Fruit fly (Drosophila melanogaster) whole organism, wandering third instar larva: ENCODE data around the gene mge.

Source experiments
- CG32264 ChIP-seq: fragments of 200-800 bp; sonication (Bioruptor generic); optimal IDR thresholded peaks from 2 replicates; lab custom pipeline; 2016; ENCODE audit warnings: missing biosample characterization, missing genetic modification characterization
- CG9705 ChIP-seq: fragments of 200-800 bp; sonication (Bioruptor generic); optimal IDR thresholded peaks from 2 replicates; lab custom pipeline; 2018; ENCODE audit warnings: missing biosample characterization, mild to moderate bottlenecking, missing genetic modification characterization
- CrebA ChIP-seq: fragments of 200-800 bp; sonication (Bioruptor generic); optimal IDR thresholded peaks from 2 replicates; lab custom pipeline; 2016; ENCODE audit warnings: missing biosample characterization, mild to moderate bottlenecking, missing genetic modification characterization, borderline replicate concordance
- Dfd ChIP-seq: fragments of >200 bp; optimal IDR thresholded peaks from 2 replicates; lab custom pipeline; 2017; ENCODE audit warnings: missing biosample characterization, missing genetic modification characterization
- Dif ChIP-seq: fragments of 200-275, 200-300 bp; sonication (Bioruptor generic); optimal IDR thresholded peaks from 2 replicates; lab custom pipeline; 2018; ENCODE audit warnings: missing biosample characterization, missing genetic modification characterization; ENCODE audit not compliant: partially characterized antibody
- GATAd ChIP-seq: sonication (Bioruptor generic); optimal IDR thresholded peaks from 2 replicates; lab custom pipeline; 2016; ENCODE audit warnings: missing biosample characterization, missing genetic modification characterization
- HLH106 ChIP-seq: fragments of 200-800 bp; optimal IDR thresholded peaks from 3 replicates; lab custom pipeline; 2019; ENCODE audit warnings: missing biosample characterization, mild to moderate bottlenecking, missing genetic modification characterization, moderate library complexity
- Hnf4 ChIP-seq: fragments of 200-800 bp; sonication (Bioruptor generic); optimal IDR thresholded peaks from 2 replicates; lab custom pipeline; 2016; ENCODE audit warnings: missing biosample characterization, mild to moderate bottlenecking, missing genetic modification characterization
- Hr78 ChIP-seq: fragments of >200 bp; optimal IDR thresholded peaks from 2 replicates; lab custom pipeline; 2017; ENCODE audit warnings: missing biosample characterization, missing genetic modification characterization
- Hr83 ChIP-seq: fragments of 200-300 bp; sonication (Bioruptor generic); optimal IDR thresholded peaks from 2 replicates; lab custom pipeline; 2016; ENCODE audit warnings: missing biosample characterization, mild to moderate bottlenecking, missing genetic modification characterization, moderate library complexity; ENCODE audit not compliant: poor library complexity, severe bottlenecking
- Jra ChIP-seq: sonication (Bioruptor generic); optimal IDR thresholded peaks from 2 replicates; lab custom pipeline; 2016; ENCODE audit warnings: missing biosample characterization, missing genetic modification characterization
- Mio ChIP-seq: sonication (Bioruptor generic); optimal IDR thresholded peaks from 2 replicates; lab custom pipeline; 2016; ENCODE audit warnings: missing biosample characterization, missing genetic modification characterization
- Myc ChIP-seq: fragments of >200 bp; optimal IDR thresholded peaks from 2 replicates; lab custom pipeline; 2017
- OdsH ChIP-seq: fragments of 200-800 bp; sonication (Bioruptor generic); optimal IDR thresholded peaks from 2 replicates; lab custom pipeline; 2016; ENCODE audit warnings: missing biosample characterization, mild to moderate bottlenecking, missing genetic modification characterization
- Rel ChIP-seq, 2 experiments: fragments of 200-800 bp; sonication (Bioruptor generic) in 1 of 2; optimal IDR thresholded peaks; 2 replicates in 1 of 2; 3 replicates in 1 of 2; lab custom pipeline; 2016 to 2019; ENCODE audit warnings: mild to moderate bottlenecking in 2 of 2, missing biosample characterization in 2 of 2, missing genetic modification characterization in 2 of 2, moderate library complexity in 1 of 2
- Sp1 ChIP-seq: fragments of 200-800 bp; sonication (Bioruptor generic); optimal IDR thresholded peaks from 3 replicates; lab custom pipeline; 2019; ENCODE audit warnings: missing biosample characterization, mild to moderate bottlenecking, missing genetic modification characterization, moderate library complexity
- br ChIP-seq: fragments of 200-800 bp; sonication (Bioruptor generic); optimal IDR thresholded peaks from 2 replicates; lab custom pipeline; 2016; ENCODE audit warnings: missing biosample characterization, missing genetic modification characterization
- brk ChIP-seq: fragments of 200-800 bp; sonication (Bioruptor generic); optimal IDR thresholded peaks from 2 replicates; lab custom pipeline; 2016; ENCODE audit warnings: missing biosample characterization, mild to moderate bottlenecking, missing genetic modification characterization
- dl ChIP-seq, 2 experiments: fragments of 175-275, 200-275 bp in 1 of 2; fragments of 200-275 bp in 1 of 2; sonication (Bioruptor generic); optimal IDR thresholded peaks; lab custom pipeline; 2018; ENCODE audit warnings: mild to moderate bottlenecking in 2 of 2, missing biosample characterization in 2 of 2, missing genetic modification characterization in 2 of 2, moderate library complexity in 2 of 2; ENCODE audit not compliant: partially characterized antibody in 2 of 2, insufficient read depth in 1 of 2
- dmrt93B ChIP-seq: fragments of 200-800 bp; sonication (Bioruptor generic); optimal IDR thresholded peaks from 2 replicates; lab custom pipeline; 2018; ENCODE audit warnings: missing biosample characterization, mild to moderate bottlenecking, missing genetic modification characterization
- dsf ChIP-seq: sonication (Bioruptor generic); optimal IDR thresholded peaks from 2 replicates; lab custom pipeline; 2016; ENCODE audit warnings: missing biosample characterization, missing genetic modification characterization, borderline replicate concordance
- ey ChIP-seq: fragments of 200-800 bp; sonication (Bioruptor generic); optimal IDR thresholded peaks from 2 replicates; lab custom pipeline; 2016; ENCODE audit warnings: missing biosample characterization, missing genetic modification characterization
- foxo ChIP-seq, 2 experiments: fragments of 200-800 bp; sonication (Bioruptor generic); optimal IDR thresholded peaks; 2 replicates in 1 of 2; 3 replicates in 1 of 2; lab custom pipeline; 2016 to 2017; ENCODE audit warnings: missing biosample characterization in 2 of 2, missing genetic modification characterization in 2 of 2
- fru ChIP-seq: fragments of 200-800 bp; sonication (Bioruptor generic); optimal IDR thresholded peaks from 3 replicates; lab custom pipeline; 2016; ENCODE audit warnings: missing biosample characterization, mild to moderate bottlenecking, missing genetic modification characterization
- h ChIP-seq: fragments of 200-800 bp; sonication (Bioruptor generic); optimal IDR thresholded peaks from 3 replicates; lab custom pipeline; 2016; ENCODE audit warnings: missing biosample characterization, mild to moderate bottlenecking, missing genetic modification characterization
- jim ChIP-seq: fragments of 175-275, 200-325 bp; sonication (Bioruptor generic); optimal IDR thresholded peaks from 2 replicates; lab custom pipeline; 2016; ENCODE audit warnings: missing biosample characterization, mild to moderate bottlenecking, missing genetic modification characterization
- lola ChIP-seq: fragments of >200 bp; optimal IDR thresholded peaks from 2 replicates; lab custom pipeline; 2017; ENCODE audit warnings: missing biosample characterization, missing genetic modification characterization
- pan ChIP-seq: fragments of >200 bp; optimal IDR thresholded peaks from 2 replicates; lab custom pipeline; 2017
- psq ChIP-seq: fragments of 200-800 bp; sonication (Bioruptor generic); optimal IDR thresholded peaks from 3 replicates; lab custom pipeline; 2017; ENCODE audit warnings: missing biosample characterization, mild to moderate bottlenecking, missing genetic modification characterization, moderate library complexity
- rgr ChIP-seq: fragments of 200-800 bp; sonication (Bioruptor generic); optimal IDR thresholded peaks from 3 replicates; lab custom pipeline; 2016; ENCODE audit warnings: missing biosample characterization, mild to moderate bottlenecking, missing genetic modification characterization
- sage ChIP-seq: fragments of 200-800 bp; sonication (Bioruptor generic); optimal IDR thresholded peaks from 2 replicates; lab custom pipeline; 2016; ENCODE audit warnings: missing biosample characterization, mild to moderate bottlenecking, missing genetic modification characterization
- sv ChIP-seq: fragments of 200-800 bp; sonication (Bioruptor generic); optimal IDR thresholded peaks from 3 replicates; lab custom pipeline; 2016; ENCODE audit warnings: missing biosample characterization, missing genetic modification characterization
- tai ChIP-seq: sonication (Bioruptor generic); optimal IDR thresholded peaks from 2 replicates; lab custom pipeline; 2016; ENCODE audit warnings: missing biosample characterization, missing genetic modification characterization
- usp ChIP-seq: fragments of >200 bp; optimal IDR thresholded peaks from 2 replicates; lab custom pipeline; 2017; ENCODE audit warnings: missing biosample characterization, missing genetic modification characterization
- woc ChIP-seq: sonication (Bioruptor generic); optimal IDR thresholded peaks from 2 replicates; lab custom pipeline; 2016; ENCODE audit warnings: missing biosample characterization, mild to moderate bottlenecking, missing genetic modification characterization

Gene mge

DNA sequence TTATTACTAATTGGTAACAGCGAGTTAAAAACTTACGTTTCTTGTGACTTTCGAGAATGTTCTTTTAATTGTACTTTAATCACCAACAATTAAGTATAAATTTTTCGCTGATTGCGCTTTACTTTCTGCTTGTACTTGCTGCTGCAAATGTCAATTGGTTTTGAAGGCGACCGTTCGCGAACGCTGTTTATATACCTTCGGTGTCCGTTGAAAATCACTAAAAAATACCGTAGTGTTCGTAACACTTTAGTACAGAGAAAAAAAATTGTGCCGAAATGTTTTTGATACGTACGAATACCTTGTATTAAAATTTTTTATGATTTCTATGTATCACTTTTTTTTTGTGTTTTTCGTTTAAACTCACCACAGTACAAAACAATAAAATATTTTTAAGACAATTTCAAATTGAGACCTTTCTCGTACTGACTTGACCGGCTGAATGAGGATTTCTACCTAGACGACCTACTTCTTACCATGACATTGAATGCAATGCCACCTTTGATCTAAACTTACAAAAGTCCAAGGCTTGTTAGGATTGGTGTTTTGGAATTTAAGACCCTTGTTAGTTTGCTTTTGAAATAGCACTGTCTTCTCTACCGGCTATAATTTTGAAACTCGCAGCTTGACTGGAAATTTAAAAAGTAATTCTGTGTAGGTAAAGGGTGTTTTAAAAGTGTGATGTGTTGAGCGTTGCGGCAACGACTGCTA is 7.1 kb downstream of the mge start, which contains the start of gene Ubi-p63E:
TSS of gene Ubi-p63E (minus strand) at position 694 of the 708 bp plus-strand sequence.
- peak; percentile 11 for TF ChIP-seq dsf (GFP tag; lab: Kevin White, UChicago)
- TF ChIP-seq br (GFP tag; lab: Kevin White, UChicago), result peak; percentile 70
- TF ChIP-seq usp, result no peak
- peak; percentile 41 for TF ChIP-seq fru (GFP tag; lab: Kevin White, UChicago)
- peak; percentile 11 for TF ChIP-seq sage (GFP tag; lab: Kevin White, UChicago)
- no peak for TF ChIP-seq Hr78 (GFP tag; lab: Kevin White, UChicago)
- no peak for TF ChIP-seq Mio (GFP tag; lab: Kevin White, UChicago)
- no peak for TF ChIP-seq Myc (lab: Kevin White, UChicago)
- no peak for TF ChIP-seq CrebA (GFP tag; lab: Kevin White, UChicago)
- no peak for TF ChIP-seq pan (lab: Kevin White, UChicago)
- TF ChIP-seq Rel (GFP tag; optimal IDR thresholded peaks at IDR 0.05; lab: Kevin White, UChicago), result no peak
- peak; percentile 16 for TF ChIP-seq Rel (tag; optimal IDR thresholded peaks at IDR 0.05; lab: Kevin White, UChicago)
- TF ChIP-seq brk (GFP tag; lab: Kevin White, UChicago), result peak; percentile 47
- no peak for TF ChIP-seq Dfd
- no peak for TF ChIP-seq jim (GFP tag; lab: Kevin White, UChicago)
- no peak for TF ChIP-seq psq (GFP tag; lab: Kevin White, UChicago)
- TF ChIP-seq Hr83, result peak; percentile 84
- no peak for TF ChIP-seq OdsH (GFP tag; lab: Kevin White, UChicago)
- peak; percentile 53 for TF ChIP-seq dmrt93B (GFP tag; lab: Kevin White, UChicago)
- TF ChIP-seq Hnf4, result peak; percentile 83
- TF ChIP-seq CG32264 (GFP tag; lab: Kevin White, UChicago), result peak; percentile 51
- no peak for TF ChIP-seq dl (GFP tag; optimal IDR thresholded peaks at IDR 0.05; lab: Kevin White, UChicago; ENCODE audit: insufficient read depth in 1 of 2, partially characterized antibody in 2 of 2)
- TF ChIP-seq rgr (GFP tag; lab: Kevin White, UChicago), result peak; percentile 45
- no peak for TF ChIP-seq GATAd (GFP tag; lab: Kevin White, UChicago)
- TF ChIP-seq foxo (GFP tag; optimal IDR thresholded peaks at IDR 0.05; lab: Kevin White, UChicago), result peak in 1 of 2 experiments; percentile 73
- TF ChIP-seq lola (GFP tag; lab: Kevin White, UChicago), result no peak
- peak; percentile 50 for TF ChIP-seq HLH106 (tag; lab: Kevin White, UChicago)
- TF ChIP-seq tai (GFP tag; lab: Kevin White, UChicago), result peak; percentile 41
- peak; percentile 44 for TF ChIP-seq sv
- TF ChIP-seq woc (GFP tag; lab: Kevin White, UChicago), result peak; percentile 48
- peak; percentile 61 for TF ChIP-seq Dif (GFP tag; lab: Kevin White, UChicago)
- no peak for TF ChIP-seq Jra (GFP tag; lab: Kevin White, UChicago)
- peak; percentile 50 for TF ChIP-seq ey (GFP tag; lab: Kevin White, UChicago)
- peak; percentile 49 for TF ChIP-seq CG9705 (GFP tag; lab: Kevin White, UChicago)
- TF ChIP-seq h (GFP tag; lab: Kevin White, UChicago), result peak; percentile 59
- peak; percentile 70 for TF ChIP-seq Sp1 (GFP tag; lab: Kevin White, UChicago)

DNA sequence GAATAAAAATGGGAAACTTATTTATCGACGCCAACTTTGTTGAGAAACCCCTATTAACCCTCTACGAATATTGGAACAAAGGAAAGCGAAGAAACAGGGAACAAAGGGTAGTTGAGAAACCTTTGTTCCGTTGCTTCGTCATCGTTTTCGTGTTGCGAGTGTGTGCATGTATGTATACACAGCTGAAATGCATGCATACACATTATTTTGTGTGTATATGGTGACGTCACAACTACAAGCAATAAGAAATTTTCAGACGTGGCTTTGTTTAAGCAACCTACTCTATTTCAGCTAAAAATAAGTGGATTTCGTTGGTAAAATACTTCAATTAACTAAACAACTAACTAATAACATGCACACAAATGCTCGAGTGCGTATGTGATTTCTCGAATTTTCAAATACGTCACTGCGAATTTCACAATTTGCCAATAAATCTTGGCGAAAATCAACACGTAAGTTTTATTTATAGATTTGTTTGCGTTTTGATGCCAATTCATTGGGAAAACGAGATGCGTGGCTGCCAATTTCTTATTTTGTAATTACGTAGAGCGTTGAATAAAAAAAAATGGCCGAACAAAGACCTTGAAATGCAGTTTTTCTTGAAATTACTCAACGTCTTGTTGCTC is 7.8 kb downstream of the mge start:
- TF ChIP-seq tai (GFP tag; lab: Kevin White, UChicago), result no peak
- TF ChIP-seq Hnf4, result peak; percentile 72
- no peak for TF ChIP-seq CG9705 (GFP tag; lab: Kevin White, UChicago)
- no peak for TF ChIP-seq woc (GFP tag; lab: Kevin White, UChicago)
- no peak for TF ChIP-seq ey (GFP tag; lab: Kevin White, UChicago)
- TF ChIP-seq rgr (GFP tag; lab: Kevin White, UChicago), result peak; percentile 6
- no peak for TF ChIP-seq usp
- TF ChIP-seq psq (GFP tag; lab: Kevin White, UChicago), result peak; percentile 80
- TF ChIP-seq dsf (GFP tag; lab: Kevin White, UChicago), result no peak
- TF ChIP-seq OdsH (GFP tag; lab: Kevin White, UChicago), result no peak
- TF ChIP-seq Hr83, result peak; percentile 29
- no peak for TF ChIP-seq br (GFP tag; lab: Kevin White, UChicago)
- TF ChIP-seq Dfd, result no peak
- no peak for TF ChIP-seq GATAd (GFP tag; lab: Kevin White, UChicago)
- no peak for TF ChIP-seq lola (GFP tag; lab: Kevin White, UChicago)
- TF ChIP-seq Jra (GFP tag; lab: Kevin White, UChicago), result peak; percentile 56
